Worm (Caenorhabditis elegans) whole organism, L2 larva: ENCODE results near the gene cacn-1.

Source experiments
- crh-2 ChIP-seq: sonication (generic microtip); optimal IDR thresholded peaks from 2 replicates; lab custom pipeline; 2017; ENCODE audit warnings: missing biosample characterization, missing genetic modification characterization
- nhr-11 ChIP-seq: fragments of 150-350 bp; optimal IDR thresholded peaks from 2 replicates; lab custom pipeline; 2014; ENCODE audit warnings: missing biosample characterization, missing genetic modification characterization
- nhr-237 ChIP-seq: fragments of 150-350 bp; optimal IDR thresholded peaks from 2 replicates; lab custom pipeline; 2014; ENCODE audit warnings: missing biosample characterization, missing genetic modification characterization

DNA sequence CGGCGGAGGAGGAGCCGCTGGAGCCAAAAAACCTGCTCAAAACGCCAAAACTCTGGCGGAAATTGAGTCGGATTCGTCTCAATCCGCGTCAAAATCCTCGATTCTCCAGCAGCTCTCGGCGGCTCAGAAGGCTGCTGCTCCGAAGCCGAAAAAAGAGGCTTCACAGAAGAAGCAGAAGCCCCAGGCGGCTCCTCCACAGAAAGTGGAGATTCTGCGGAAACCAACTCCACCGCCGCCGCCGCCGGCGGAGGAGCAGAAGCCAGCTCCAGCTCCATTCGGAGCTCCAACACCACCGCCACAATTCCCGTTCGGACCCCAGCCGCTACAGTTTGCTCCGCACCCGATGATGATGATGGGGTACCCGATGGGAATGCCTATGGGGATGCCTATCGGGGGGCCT, 55.0 kb downstream of the cacn-1 start:
- TF ChIP-seq nhr-237: no peak
- TF ChIP-seq crh-2: no peak
- TF ChIP-seq nhr-11 (tag; lab: Kevin White, UChicago): no peak
